Fruit fly (Drosophila melanogaster): ENCODE results near the gene CG13893.

The CG13893 gene

DNA sequence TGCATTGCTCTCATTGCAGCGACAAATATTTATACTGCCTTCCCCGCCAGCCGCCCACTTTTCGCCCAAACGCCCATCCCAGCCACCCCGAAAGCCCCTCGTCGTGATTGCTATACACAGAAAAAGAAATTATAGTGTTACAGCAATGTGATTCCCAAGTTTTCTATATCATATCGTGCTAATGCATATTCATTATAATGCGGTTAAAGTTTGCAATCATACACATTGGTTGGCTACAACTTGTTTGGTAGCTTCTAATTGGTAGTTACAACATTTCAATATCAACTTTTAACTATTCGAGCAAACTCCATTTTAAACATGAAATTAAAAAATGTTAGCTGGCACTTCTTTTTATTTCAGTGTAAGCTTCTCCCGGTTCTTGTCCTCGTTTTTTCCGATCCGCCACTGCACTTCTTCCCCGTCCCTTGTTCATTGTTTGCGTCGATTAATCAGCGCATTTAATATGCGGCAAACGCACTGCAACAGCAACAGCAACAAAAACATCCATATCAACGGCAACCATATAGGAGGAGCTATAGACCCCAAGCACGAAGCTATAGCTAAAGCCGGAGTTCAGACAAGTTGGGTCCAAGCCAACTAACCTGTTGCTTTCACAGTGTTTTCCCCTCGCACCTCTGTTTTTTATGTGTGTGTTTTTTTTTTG lies 37.7 kb downstream of the CG13893 start (continued):
- TF ChIP-seq CG1621 (tag; optimal IDR thresholded peaks at IDR 0.05) (peak; percentile 86), CG6854 (GFP tag; optimal IDR thresholded peaks at IDR 0.05) (peak; percentile 78), CG7368 (GFP tag; optimal IDR thresholded peaks at IDR 0.05) (peak; percentile 81), fd85E (GFP tag; optimal IDR thresholded peaks at IDR 0.05) (peak; percentile 78), CG8632 (GFP tag; optimal IDR thresholded peaks at IDR 0.05) (peak; percentile 83), Ets21C (GFP tag; optimal IDR thresholded peaks at IDR 0.05) (peak; percentile 87), spab (GFP tag; optimal IDR thresholded peaks at IDR 0.05) (peak; percentile 88), Eip93F (GFP tag; optimal IDR thresholded peaks at IDR 0.05) (peak; percentile 74), CG31627 (GFP tag; optimal IDR thresholded peaks at IDR 0.05) (peak; percentile 94)

DNA sequence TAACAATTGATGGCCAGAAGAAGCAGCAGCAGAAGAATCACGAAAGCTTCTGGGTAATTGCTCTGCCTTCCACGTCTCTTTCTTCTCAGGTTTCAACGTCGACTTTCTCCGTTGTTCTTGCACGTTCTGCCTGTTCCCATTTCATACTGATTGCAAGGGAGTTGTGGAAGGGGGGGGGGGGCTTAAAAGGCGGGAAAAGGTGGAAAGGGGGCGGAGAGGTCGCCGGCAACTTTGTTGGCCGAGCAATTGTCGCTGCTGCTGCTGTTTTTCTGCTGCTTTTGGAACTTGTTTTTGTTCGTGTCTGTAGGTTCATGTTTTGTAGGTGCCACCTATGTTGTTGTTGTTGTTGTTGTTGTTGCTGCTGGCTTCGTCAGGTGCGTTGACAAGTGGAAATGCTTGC lies 38.2 kb downstream of the CG13893 start:
- TF ChIP-seq Eip78C (GFP tag): no peak
- TF ChIP-seq CG11762 (GFP tag; optimal IDR thresholded peaks at IDR 0.05; ENCODE audit: insufficient read depth): no peak
- TF ChIP-seq dsx (GFP tag; optimal IDR thresholded peaks at IDR 0.05; ENCODE audit: poor library complexity, severe bottlenecking): peak; percentile 97
- peak; percentile 2 for TF ChIP-seq Blimp-1 (GFP tag; optimal IDR thresholded peaks at IDR 0.05)
- TF ChIP-seq CG7368 (GFP tag; optimal IDR thresholded peaks at IDR 0.05): no peak
- no peak for TF ChIP-seq vri (GFP tag; optimal IDR thresholded peaks at IDR 0.05)

DNA sequence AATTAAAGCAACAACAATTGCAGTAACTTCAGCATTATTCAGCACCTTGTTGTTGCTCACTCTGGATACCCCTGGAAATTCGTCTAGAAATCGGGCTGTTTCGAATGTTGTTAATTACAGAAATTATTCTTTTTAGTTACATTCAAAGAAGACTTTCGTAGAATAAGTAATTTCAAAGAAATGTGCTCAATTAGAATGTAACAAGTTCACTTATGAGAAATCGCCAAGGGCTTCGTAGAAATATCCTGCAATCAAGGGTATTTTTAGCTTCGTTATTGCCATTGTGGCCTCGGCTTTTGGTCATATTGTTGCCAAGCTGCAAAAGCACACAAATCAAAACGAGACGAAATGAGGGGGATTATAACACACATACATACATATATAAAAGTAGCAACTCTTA lies 39.9 kb downstream of the CG13893 start:
- TF ChIP-seq Sox14 (GFP tag; optimal IDR thresholded peaks at IDR 0.05): peak; percentile 61
- peak; percentile 69 for TF ChIP-seq eg (GFP tag; IDR thresholded peaks at IDR 0.05)
- peak; percentile 5 for TF ChIP-seq acj6 (GFP tag; optimal IDR thresholded peaks at IDR 0.05)
- peak; percentile 78 for TF ChIP-seq CG32006 (GFP tag; optimal IDR thresholded peaks at IDR 0.05)
- TF ChIP-seq CG3919 (GFP tag; optimal IDR thresholded peaks at IDR 0.05): peak; percentile 27
- TF ChIP-seq pdm3 (GFP tag; optimal IDR thresholded peaks at IDR 0.05): peak; percentile 53
- peak; percentile 79 for TF ChIP-seq CG15336 (GFP tag; IDR thresholded peaks at IDR 0.05)
- no peak for TF ChIP-seq CG7368 (GFP tag; optimal IDR thresholded peaks at IDR 0.05)
- TF ChIP-seq dac (GFP tag; optimal IDR thresholded peaks at IDR 0.05): no peak
- peak; percentile 76 for TF ChIP-seq Hr4 (GFP tag; optimal IDR thresholded peaks at IDR 0.05)
- no peak for TF ChIP-seq Met (GFP tag; optimal IDR thresholded peaks at IDR 0.05)
- no peak for TF ChIP-seq Eip78C (GFP tag)
- peak; percentile 44 for TF ChIP-seq achi (GFP tag; optimal IDR thresholded peaks at IDR 0.05)
- TF ChIP-seq OdsH (GFP tag; optimal IDR thresholded peaks at IDR 0.05): peak; percentile 47
- TF ChIP-seq CG6163 (GFP tag; IDR thresholded peaks at IDR 0.05): peak; percentile 44; the same call in 2 of the 3 replicates
- TF ChIP-seq CG4318 (GFP tag; optimal IDR thresholded peaks at IDR 0.05): peak; percentile 31
- TF ChIP-seq net (GFP tag; optimal IDR thresholded peaks at IDR 0.05): peak; percentile 48
- peak; percentile 26 for TF ChIP-seq Hr39 (GFP tag; optimal IDR thresholded peaks at IDR 0.05)
- TF ChIP-seq Eip75B (GFP tag; optimal IDR thresholded peaks at IDR 0.05): peak; percentile 10
- no peak for TF ChIP-seq fd59A (GFP tag; optimal IDR thresholded peaks at IDR 0.05)
- no peak for TF ChIP-seq Gug (GFP tag; IDR thresholded peaks at IDR 0.05)
- TF ChIP-seq CG10631 (GFP tag; optimal IDR thresholded peaks at IDR 0.05): peak; percentile 1
- TF ChIP-seq CG11294 (GFP tag; IDR thresholded peaks at IDR 0.05): 0 out of 2 replicates have a peak, but pooled peaks have one; percentile 31
- peak; percentile 79 for TF ChIP-seq CG8119 (GFP tag; IDR thresholded peaks at IDR 0.05)
- no peak for TF ChIP-seq vri (GFP tag; optimal IDR thresholded peaks at IDR 0.05)
- peak; percentile 27 for TF ChIP-seq esn (GFP tag; optimal IDR thresholded peaks at IDR 0.05)
- no peak for TF ChIP-seq CG6854 (GFP tag; optimal IDR thresholded peaks at IDR 0.05)
- no peak for TF ChIP-seq CG9139 (GFP tag; optimal IDR thresholded peaks at IDR 0.05)
- peak; percentile 10 for TF ChIP-seq CG11762 (GFP tag; optimal IDR thresholded peaks at IDR 0.05; ENCODE audit: insufficient read depth)

All from whole organism, prepupa.